Worm (Caenorhabditis elegans) whole organism, young adult: ENCODE measurements around the gene C05B5.11.

ENCODE experiments used
- F22D6.2 ChIP-seq: sonication (generic microtip); optimal IDR thresholded peaks from 2 replicates; lab custom pipeline; 2016; ENCODE audit warnings: mild to moderate bottlenecking, missing genetic modification characterization, missing compliant biosample characterization
- F37B4.10 ChIP-seq: fragments of 200-800 bp; sonication (Bioruptor generic); IDR thresholded peaks from 2 replicates; pipeline ENCODE4 v1.3.6; 2022; ENCODE audit warnings: missing genetic modification characterization, missing compliant biosample characterization
- F39B2.1 ChIP-seq: fragments of 200-800 bp; sonication (Bioruptor generic); IDR thresholded peaks from 2 replicates; pipeline ENCODE4 v1.3.6; 2022; ENCODE audit warnings: missing genetic modification reagents, missing genetic modification characterization, missing compliant biosample characterization
- F52B5.7 ChIP-seq: sonication (generic microtip); optimal IDR thresholded peaks from 2 replicates; lab custom pipeline; 2016; ENCODE audit warnings: mild to moderate bottlenecking, missing genetic modification characterization, missing compliant biosample characterization
- F55B11.4 ChIP-seq: sonication (generic microtip); optimal IDR thresholded peaks from 2 replicates; lab custom pipeline; 2016; ENCODE audit warnings: missing compliant biosample characterization, missing genetic modification characterization, borderline replicate concordance; ENCODE audit not compliant: insufficient read depth
- F57A8.1 ChIP-seq: fragments of 200-800 bp; sonication (Bioruptor generic); optimal IDR thresholded peaks from 2 replicates; lab custom pipeline; 2018; ENCODE audit warnings: mild to moderate bottlenecking, missing genetic modification characterization, moderate library complexity, missing compliant biosample characterization
- attf-6 ChIP-seq: fragments of 200-800 bp; sonication (Bioruptor generic); IDR thresholded peaks from 2 replicates; pipeline ENCODE4 v1.3.6; 2022; ENCODE audit warnings: missing genetic modification reagents, missing genetic modification characterization, missing compliant biosample characterization
- bed-1 ChIP-seq: fragments of 200-800 bp; sonication (Bioruptor generic); IDR thresholded peaks from 2 replicates; pipeline ENCODE4 v1.3.6; 2022; ENCODE audit warnings: missing genetic modification reagents, missing genetic modification characterization, missing compliant biosample characterization
- bed-2 ChIP-seq: fragments of 200-800 bp; sonication (Bioruptor generic); IDR thresholded peaks from 2 replicates; pipeline ENCODE4 v1.3.6; 2022; ENCODE audit warnings: missing genetic modification reagents, missing genetic modification characterization, missing compliant biosample characterization
- cebp-1 ChIP-seq, 2 experiments: fragments of 200-800 bp in 1 of 2; sonication (Bioruptor generic) in 1 of 2; sonication (generic microtip) in 1 of 2; IDR thresholded peaks in 1 of 2; optimal IDR thresholded peaks in 1 of 2; 2 replicates each; pipeline versions ENCODE4 v1.3.6 to Lab custom; 2017 to 2022; ENCODE audit warnings: missing compliant biosample characterization in 2 of 2, missing genetic modification characterization in 2 of 2, mild to moderate bottlenecking in 1 of 2, missing genetic modification reagents in 1 of 2, moderate library complexity in 1 of 2
- cebp-2 ChIP-seq: fragments of 200-800 bp; sonication (Bioruptor generic); IDR thresholded peaks from 2 replicates; pipeline ENCODE4 v1.3.6; 2022; ENCODE audit warnings: missing genetic modification characterization, missing compliant biosample characterization
- ceh-100 ChIP-seq: fragments of 200-800 bp; sonication (Bioruptor generic); IDR thresholded peaks from 2 replicates; pipeline ENCODE4 v1.3.6; 2022; ENCODE audit warnings: missing genetic modification reagents, missing genetic modification characterization, missing compliant biosample characterization
- ceh-58 ChIP-seq: fragments of 200-800 bp; sonication (Bioruptor generic); IDR thresholded peaks from 2 replicates; pipeline ENCODE4 v1.3.6; 2022; ENCODE audit warnings: missing genetic modification characterization, missing compliant biosample characterization
- ceh-79 ChIP-seq: sonication (generic microtip); optimal IDR thresholded peaks from 2 replicates; lab custom pipeline; 2017; ENCODE audit warnings: mild to moderate bottlenecking, missing genetic modification characterization, missing compliant biosample characterization
- ceh-91 ChIP-seq: fragments of 200-800 bp; sonication (Bioruptor generic); IDR thresholded peaks from 2 replicates; pipeline ENCODE4 v1.3.6; 2022; ENCODE audit warnings: missing genetic modification reagents, missing genetic modification characterization, missing compliant biosample characterization
- chd-7 ChIP-seq: sonication (generic microtip); optimal IDR thresholded peaks from 2 replicates; lab custom pipeline; 2016; ENCODE audit warnings: mild to moderate bottlenecking, missing genetic modification characterization, moderate library complexity, missing compliant biosample characterization
- dox-1 ChIP-seq: fragments of 200-800 bp; sonication (Bioruptor generic); IDR thresholded peaks from 2 replicates; pipeline ENCODE4 v1.3.6; 2022; ENCODE audit warnings: missing genetic modification reagents, missing genetic modification characterization, missing compliant biosample characterization
- dpff-1 ChIP-seq: sonication (generic microtip); optimal IDR thresholded peaks from 2 replicates; lab custom pipeline; 2017; ENCODE audit warnings: mild to moderate bottlenecking, missing genetic modification characterization, missing compliant biosample characterization
- ekl-4 ChIP-seq: fragments of 200-800 bp; sonication (Bioruptor generic); IDR thresholded peaks from 2 replicates; pipeline ENCODE4 v1.3.6; 2022; ENCODE audit warnings: missing genetic modification reagents, missing genetic modification characterization, missing compliant biosample characterization
- ets-4 ChIP-seq: fragments of 200-800 bp; sonication (Bioruptor generic); optimal IDR thresholded peaks from 2 replicates; lab custom pipeline; 2018; ENCODE audit warnings: mild to moderate bottlenecking, missing genetic modification characterization, missing compliant biosample characterization
- him-1 ChIP-seq: sonication (generic microtip); optimal IDR thresholded peaks from 2 replicates; lab custom pipeline; 2016; ENCODE audit warnings: missing genotype, missing genetic modification reagents, missing genetic modification characterization, missing compliant biosample characterization
- hmg-1.2 ChIP-seq: fragments of 200-800 bp; sonication (Bioruptor generic); IDR thresholded peaks from 2 replicates; pipeline ENCODE4 v1.3.6; 2022; ENCODE audit warnings: missing genetic modification reagents, missing genetic modification characterization, missing compliant biosample characterization
- lag-1 ChIP-seq: fragments of 200-800 bp; sonication (Bioruptor generic); IDR thresholded peaks from 2 replicates; pipeline ENCODE4 v1.3.6; 2022; ENCODE audit warnings: missing genetic modification reagents, missing genetic modification characterization, missing compliant biosample characterization
- lin-54 ChIP-seq: fragments of 200-800 bp; sonication (Bioruptor generic); optimal IDR thresholded peaks from 2 replicates; lab custom pipeline; 2018; ENCODE audit warnings: mild to moderate bottlenecking, missing genetic modification characterization, missing compliant biosample characterization
- lsl-1 ChIP-seq: fragments of 200-800 bp; sonication (Bioruptor generic); optimal IDR thresholded peaks from 2 replicates; lab custom pipeline; 2018; ENCODE audit warnings: mild to moderate bottlenecking, missing genetic modification characterization, moderate library complexity, missing compliant biosample characterization
- mel-28 ChIP-seq: sonication (generic microtip); optimal IDR thresholded peaks from 2 replicates; lab custom pipeline; 2016; ENCODE audit warnings: borderline replicate concordance, mild to moderate bottlenecking, missing genetic modification characterization, missing compliant biosample characterization
- mes-4 ChIP-seq: sonication (generic microtip); optimal IDR thresholded peaks from 2 replicates; lab custom pipeline; 2016; ENCODE audit warnings: missing genotype, missing genetic modification characterization, missing compliant biosample characterization
- mxl-1 ChIP-seq: sonication (generic microtip); optimal IDR thresholded peaks from 2 replicates; lab custom pipeline; 2016; ENCODE audit warnings: missing genetic modification characterization, missing compliant biosample characterization
- nfya-1 ChIP-seq: sonication (generic microtip); optimal IDR thresholded peaks from 2 replicates; lab custom pipeline; 2017; ENCODE audit warnings: antibody characterized with exemption, missing compliant biosample characterization, missing genetic modification characterization, borderline replicate concordance; ENCODE audit not compliant: insufficient read depth
- nhr-27 ChIP-seq: fragments of 200-800 bp; sonication (Bioruptor generic); optimal IDR thresholded peaks from 2 replicates; lab custom pipeline; 2018; ENCODE audit warnings: mild to moderate bottlenecking, missing genetic modification characterization, moderate library complexity, missing compliant biosample characterization
- nhr-80 ChIP-seq: sonication (generic microtip); optimal IDR thresholded peaks from 2 replicates; lab custom pipeline; 2016; ENCODE audit warnings: missing genetic modification characterization, missing compliant biosample characterization
- snpc-1.3 ChIP-seq: sonication (generic microtip); optimal IDR thresholded peaks from 2 replicates; lab custom pipeline; 2017; ENCODE audit warnings: missing genetic modification characterization, mild to moderate bottlenecking, missing compliant biosample characterization, antibody characterized with exemption, moderate library complexity, missing genotype, missing genetic modification reagents; ENCODE audit not compliant: insufficient read depth
- snpc-4 ChIP-seq, 5 experiments: fragments of 150-350 bp in 1 of 5; sonication (generic microtip) in 4 of 5; optimal IDR thresholded peaks; 2 replicates each; lab custom pipeline; 2014 to 2018; ENCODE audit warnings: missing genetic modification characterization in 5 of 5, missing biosample characterization in 3 of 5, antibody characterized with exemption in 2 of 5, mild to moderate bottlenecking in 2 of 5, missing compliant biosample characterization in 2 of 5, missing genotype in 2 of 5, moderate library complexity in 2 of 5, missing genetic modification reagents in 1 of 5
- somi-1 ChIP-seq: fragments of 200-800 bp; sonication (Bioruptor generic); optimal IDR thresholded peaks from 2 replicates; lab custom pipeline; 2018; ENCODE audit warnings: mild to moderate bottlenecking, missing genetic modification characterization, missing compliant biosample characterization
- unc-62 ChIP-seq: fragments of 150-350 bp; optimal IDR thresholded peaks from 2 replicates; lab custom pipeline; 2014; ENCODE audit warnings: missing biosample characterization, missing genetic modification reagents, missing genetic modification characterization
- ztf-28 ChIP-seq: fragments of 200-800 bp; sonication (Bioruptor generic); IDR thresholded peaks from 2 replicates; pipeline ENCODE4 v1.3.6; 2022; ENCODE audit warnings: missing genetic modification reagents, missing genetic modification characterization, missing compliant biosample characterization

C05B5.11 gene

DNA sequence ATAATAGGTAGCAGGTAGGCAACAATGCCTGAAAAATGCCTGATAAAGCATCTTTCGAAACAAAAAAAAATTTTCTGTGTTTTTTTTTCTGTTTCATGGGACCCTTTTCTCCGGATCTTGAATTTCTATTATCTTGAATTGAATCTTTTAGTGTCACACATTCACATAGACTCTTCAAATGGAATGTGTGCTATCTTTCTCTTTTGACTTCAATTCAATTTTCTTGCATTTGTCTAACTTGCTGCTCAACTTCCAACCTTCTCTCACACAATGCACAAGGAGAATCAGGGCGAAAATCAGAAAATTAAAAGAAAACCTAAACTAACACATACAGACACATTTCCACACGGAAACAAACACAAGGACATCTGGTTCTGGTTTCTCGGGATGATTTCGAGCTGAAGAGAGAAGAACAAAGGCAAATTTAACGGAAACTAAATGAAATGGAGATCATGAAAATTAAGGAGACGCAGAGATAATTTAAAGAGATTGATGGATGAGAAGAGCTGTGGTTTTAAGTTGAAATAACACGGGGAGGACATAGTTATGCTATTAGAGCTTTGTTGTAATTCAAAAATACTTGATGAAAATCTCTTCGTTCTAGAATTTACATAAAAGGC lies 32.0 kb upstream of the C05B5.11 start:
- TF ChIP-seq lag-1 (no peak), mxl-1 (tag; lab: Kevin White, UChicago) (no peak), ztf-28 (GFP tag; lab: Robert Waterston, UW) (no peak), dox-1 (GFP tag; lab: Robert Waterston, UW) (no peak), ceh-79 (no peak), F22D6.2 (tag; lab: Kevin White, UChicago) (no peak), F37B4.10 (GFP tag; lab: Robert Waterston, UW) (no peak), lsl-1 (GFP tag; lab: Kevin White, UChicago) (no peak), F52B5.7 (tag; lab: Kevin White, UChicago) (no peak), ekl-4 (GFP tag; lab: Robert Waterston, UW) (no peak), F57A8.1 (GFP tag; lab: Kevin White, UChicago) (no peak)

ce11 chrIII:9973765-9974164 lies 30.5 kb upstream of the C05B5.11 start, which contains the start of gene R10E12.2:
TSS of gene R10E12.2 (minus strand) at chrIII:9973865.
- TF ChIP-seq attf-6 (GFP tag; lab: Robert Waterston, UW) (no peak), ets-4 (GFP tag; lab: Kevin White, UChicago) (no peak), nhr-80 (no peak), ztf-28 (GFP tag; lab: Robert Waterston, UW) (no peak), lin-54 (GFP tag; lab: Kevin White, UChicago) (no peak), somi-1 (no peak), bed-2 (no peak), snpc-4 (GFP tag; optimal IDR thresholded peaks at IDR 0.05; lab: Kevin White, UChicago) (no peak), snpc-4 (tag; optimal IDR thresholded peaks at IDR 0.05; lab: Kevin White, UChicago) (no peak), dpff-1 (tag; lab: Kevin White, UChicago) (no peak), nfya-1 (no peak), ceh-100 (no peak), cebp-2 (GFP tag; lab: Robert Waterston, UW) (no peak)

- no peak for TF ChIP-seq dox-1 (GFP tag; lab: Robert Waterston, UW)
- TF ChIP-seq ceh-58: no peak
- no peak for TF ChIP-seq nhr-27
- no peak for TF ChIP-seq snpc-1.3 (tag; lab: Kevin White, UChicago)
- no peak for TF ChIP-seq hmg-1.2 (GFP tag; lab: Robert Waterston, UW)
- no peak for TF ChIP-seq mel-28 (tag; lab: Kevin White, UChicago)
- no peak for TF ChIP-seq unc-62 (GFP tag; lab: Kevin White, UChicago)
- TF ChIP-seq ceh-91 (GFP tag; lab: Robert Waterston, UW): no peak
- TF ChIP-seq chd-7 (tag; lab: Kevin White, UChicago): no peak
- TF ChIP-seq bed-1 (GFP tag; lab: Robert Waterston, UW): no peak
- TF ChIP-seq ceh-79: no peak
- TF ChIP-seq F55B11.4 (tag; lab: Kevin White, UChicago): no peak
- no peak for TF ChIP-seq him-1 (tag; lab: Kevin White, UChicago)
- no peak for TF ChIP-seq cebp-1 (GFP tag; IDR thresholded peaks at IDR 0.05; lab: Robert Waterston, UW)
- TF ChIP-seq cebp-1 (tag; optimal IDR thresholded peaks at IDR 0.05; lab: Kevin White, UChicago): no peak
- TF ChIP-seq F39B2.1: no peak
- TF ChIP-seq mes-4: no peak
- no peak for TF ChIP-seq cebp-2 (GFP tag; lab: Robert Waterston, UW)
- TF ChIP-seq, all 124 proteins: peak for 0
Measured at ce11 chrIII:9982119-9982642, 22.1 kb upstream of the C05B5.11 start.
